Fruit fly (Drosophila melanogaster): ENCODE data around the gene Osi1.

dm6 chr3R:6156963-6157498, 16.3 kb upstream of the Osi1 start, which contains the start of gene CG31559:
- TF ChIP-seq CG30403 (GFP tag; optimal IDR thresholded peaks at IDR 0.05) (no peak), Ada2b (GFP tag; IDR thresholded peaks at IDR 0.05) (no peak), fd3F (GFP tag; optimal IDR thresholded peaks at IDR 0.05) (no peak), CoRest (tag; optimal IDR thresholded peaks at IDR 0.05) (no peak), sob (GFP tag; IDR thresholded peaks at IDR 0.05) (no peak), nerfin-2 (GFP tag; IDR thresholded peaks at IDR 0.05; ENCODE audit: partially characterized antibody) (no peak), CG9437 (GFP tag; optimal IDR thresholded peaks at IDR 0.05) (no peak), Adf1 (GFP tag; IDR thresholded peaks at IDR 0.05) (no peak), CG6791 (GFP tag; IDR thresholded peaks at IDR 0.05; ENCODE audit: partially characterized antibody) (no peak), Lpt (GFP tag; optimal IDR thresholded peaks at IDR 0.05) (no peak), psq (GFP tag; optimal IDR thresholded peaks at IDR 0.05) (no peak)
